Worm (Caenorhabditis elegans) whole organism, midembryonic: ENCODE data around the gene srd-67.

Experiments
- T22C8.4 ChIP-seq: fragments of 200-800 bp; sonication (Bioruptor generic); IDR thresholded peaks from 2 replicates; pipeline ENCODE4 v1.3.6; 2022; ENCODE audit warnings: missing genetic modification characterization, missing compliant biosample characterization
- flt-1 ChIP-seq: fragments of 200-800 bp; sonication (Bioruptor generic); IDR thresholded peaks from 2 replicates; pipeline ENCODE4 v1.3.6; 2022; ENCODE audit warnings: missing genetic modification characterization, missing compliant biosample characterization
- med-1 ChIP-seq: sonication (generic microtip); optimal IDR thresholded peaks from 2 replicates; lab custom pipeline; 2017; ENCODE audit warnings: missing genetic modification characterization, mild to moderate bottlenecking, missing compliant biosample characterization, antibody characterized with exemption, missing genetic modification reagents; ENCODE audit not compliant: insufficient read depth
- ztf-23 ChIP-seq: fragments of 200-800 bp; sonication (Bioruptor generic); IDR thresholded peaks from 2 replicates; pipeline ENCODE4 v1.3.6; 2022; ENCODE audit warnings: missing genetic modification reagents, missing genetic modification characterization, missing compliant biosample characterization
- ztf-29 ChIP-seq: fragments of 200-800 bp; sonication (Bioruptor generic); IDR thresholded peaks from 2 replicates; pipeline ENCODE4 v1.3.6; 2022; ENCODE audit warnings: missing genetic modification reagents, missing genetic modification characterization, missing compliant biosample characterization

- TF ChIP-seq med-1 (no peak), ztf-23 (GFP tag; lab: Robert Waterston, UW) (no peak), T22C8.4 (GFP tag; lab: Robert Waterston, UW) (no peak), ztf-29 (GFP tag; lab: Robert Waterston, UW) (no peak), flt-1 (GFP tag; lab: Robert Waterston, UW) (no peak)
Measured at ce11 chrIII:2243617-2244016, 2.0 kb downstream of the srd-67 start.
